Fruit fly (Drosophila melanogaster) whole organism, embryonic: Measurements from ENCODE around the gene Cka.

Source experiments
- BtbVII ChIP-seq: fragments of 200-800 bp; sonication (Bioruptor generic); optimal IDR thresholded peaks from 3 replicates; lab custom pipeline; 2017; ENCODE audit warnings: missing biosample characterization, mild to moderate bottlenecking, missing genetic modification characterization
- C15 ChIP-seq: fragments of 200-800 bp; sonication (Bioruptor generic); IDR thresholded peaks from 3 replicates; pipeline ENCODE4 v1.3.6; 2022; ENCODE audit warnings: missing biosample characterization, missing genetic modification characterization
- CG10543 ChIP-seq: fragments of 200-800 bp; sonication (Bioruptor generic); optimal IDR thresholded peaks from 3 replicates; lab custom pipeline; 2017; ENCODE audit warnings: missing biosample characterization, mild to moderate bottlenecking, missing genetic modification characterization, moderate library complexity
- CG12744 ChIP-seq: fragments of 200-800 bp; sonication (Bioruptor generic); optimal IDR thresholded peaks from 2 replicates; lab custom pipeline; 2016; ENCODE audit warnings: missing biosample characterization, missing genetic modification characterization
- CG13123 ChIP-seq: fragments of 200-800 bp; sonication (Bioruptor generic); optimal IDR thresholded peaks from 2 replicates; lab custom pipeline; 2016; ENCODE audit warnings: missing biosample characterization, missing genetic modification characterization
- CG15073 ChIP-seq: fragments of 200-800 bp; sonication (Bioruptor generic); optimal IDR thresholded peaks from 2 replicates; lab custom pipeline; 2016; ENCODE audit warnings: missing biosample characterization, missing genetic modification characterization
- CG15514 ChIP-seq: fragments of 200-800 bp; sonication (Bioruptor generic); optimal IDR thresholded peaks from 3 replicates; lab custom pipeline; 2017; ENCODE audit warnings: missing biosample characterization, missing genetic modification characterization, mild to moderate bottlenecking, moderate library complexity, missing genetic modification reagents
- CG15601 ChIP-seq: fragments of 200-800 bp; sonication (Bioruptor generic); optimal IDR thresholded peaks from 3 replicates; lab custom pipeline; 2019; ENCODE audit warnings: missing biosample characterization, mild to moderate bottlenecking, missing genetic modification characterization, moderate library complexity
- CG17802 ChIP-seq: fragments of 200-800 bp; sonication (Bioruptor generic); optimal IDR thresholded peaks from 2 replicates; lab custom pipeline; 2018; ENCODE audit warnings: missing biosample characterization, mild to moderate bottlenecking, missing genetic modification characterization, moderate library complexity
- CG17912 ChIP-seq: fragments of 200-800 bp; sonication (Bioruptor generic); optimal IDR thresholded peaks from 2 replicates; lab custom pipeline; 2018; ENCODE audit warnings: missing biosample characterization, mild to moderate bottlenecking, missing genetic modification characterization
- CG18262 ChIP-seq: fragments of 200-800 bp; optimal IDR thresholded peaks from 3 replicates; lab custom pipeline; 2019; ENCODE audit warnings: missing biosample characterization, mild to moderate bottlenecking, missing genetic modification characterization, moderate library complexity
- CG3065 ChIP-seq: fragments of 200-800 bp; sonication (Bioruptor generic); optimal IDR thresholded peaks from 2 replicates; lab custom pipeline; 2016; ENCODE audit warnings: missing biosample characterization, missing genetic modification characterization
- CG31388 ChIP-seq: fragments of 200-800 bp; sonication (Bioruptor generic); optimal IDR thresholded peaks from 2 replicates; lab custom pipeline; 2016; ENCODE audit warnings: missing biosample characterization, missing genetic modification characterization
- CG32532 ChIP-seq: fragments of 200-800 bp; sonication (Bioruptor generic); IDR thresholded peaks from 2 replicates; pipeline ENCODE4 v1.3.6; 2022; ENCODE audit warnings: missing biosample characterization, missing genetic modification characterization
- CG34422 ChIP-seq: fragments of 200-800 bp; sonication (Bioruptor generic); IDR thresholded peaks from 3 replicates; pipeline ENCODE4 v1.3.6; 2022; ENCODE audit warnings: missing biosample characterization, missing genetic modification characterization
- CG3995 ChIP-seq: fragments of 200-800 bp; sonication (Bioruptor generic); optimal IDR thresholded peaks from 3 replicates; lab custom pipeline; 2016; ENCODE audit warnings: missing biosample characterization, missing genetic modification characterization
- CG4707 ChIP-seq: fragments of 200-800 bp; sonication (Bioruptor generic); optimal IDR thresholded peaks from 2 replicates; lab custom pipeline; 2018; ENCODE audit warnings: missing biosample characterization, mild to moderate bottlenecking, missing genetic modification characterization, moderate library complexity
- CG4854 ChIP-seq: fragments of 200-800 bp; sonication (Bioruptor generic); optimal IDR thresholded peaks from 2 replicates; lab custom pipeline; 2016; ENCODE audit warnings: missing biosample characterization, missing genetic modification characterization, inconsistent platforms
- CG6689 ChIP-seq: fragments of 200-800 bp; sonication (Bioruptor generic); IDR thresholded peaks from 2 replicates; pipeline ENCODE4 v1.3.6; 2022; ENCODE audit warnings: missing biosample characterization, missing genetic modification characterization
- CG6765 ChIP-seq: fragments of 200-800 bp; sonication (Bioruptor generic); optimal IDR thresholded peaks from 3 replicates; lab custom pipeline; 2017; ENCODE audit warnings: missing biosample characterization, mild to moderate bottlenecking, missing genetic modification characterization
- CG6854 ChIP-seq: fragments of 200-800 bp; sonication (Bioruptor generic); optimal IDR thresholded peaks from 3 replicates; lab custom pipeline; 2017; ENCODE audit warnings: missing biosample characterization, mild to moderate bottlenecking, missing genetic modification characterization
- CG8089 ChIP-seq: fragments of 200-800 bp; sonication (Bioruptor generic); optimal IDR thresholded peaks from 3 replicates; lab custom pipeline; 2016; ENCODE audit warnings: missing biosample characterization, missing genetic modification characterization
- CG8388 ChIP-seq: fragments of 200-800 bp; sonication (Bioruptor generic); optimal IDR thresholded peaks from 2 replicates; lab custom pipeline; 2019; ENCODE audit warnings: missing biosample characterization, mild to moderate bottlenecking, missing genetic modification characterization, moderate library complexity
- CG9932 ChIP-seq: fragments of 200-800 bp; sonication (Bioruptor generic); IDR thresholded peaks from 2 replicates; pipeline ENCODE4 v1.3.6; 2022; ENCODE audit warnings: missing biosample characterization, missing genetic modification characterization
- Doc2 ChIP-seq: fragments of 200-800 bp; sonication (Bioruptor generic); IDR thresholded peaks from 2 replicates; pipeline ENCODE4 v1.3.6; 2022; ENCODE audit warnings: missing biosample characterization, missing genetic modification characterization
- HLH54F ChIP-seq: fragments of 200-800 bp; sonication (Bioruptor generic); optimal IDR thresholded peaks from 3 replicates; lab custom pipeline; 2016; ENCODE audit warnings: missing biosample characterization, missing genetic modification characterization
- HLHmδ ChIP-seq: fragments of 200-800 bp; sonication (Bioruptor generic); optimal IDR thresholded peaks from 2 replicates; lab custom pipeline; 2018; ENCODE audit warnings: missing biosample characterization, mild to moderate bottlenecking, missing genetic modification characterization, moderate library complexity
- Neu2 ChIP-seq: fragments of 200-800 bp; sonication (Bioruptor generic); optimal IDR thresholded peaks from 3 replicates; lab custom pipeline; 2016; ENCODE audit warnings: missing biosample characterization, missing genetic modification characterization, borderline replicate concordance
- Side ChIP-seq: fragments of 200-800 bp; sonication (Bioruptor generic); optimal IDR thresholded peaks from 2 replicates; lab custom pipeline; 2016; ENCODE audit warnings: missing biosample characterization, missing genetic modification characterization
- Vsx1 ChIP-seq: fragments of 200-800 bp; sonication (Bioruptor generic); optimal IDR thresholded peaks from 2 replicates; lab custom pipeline; 2017; ENCODE audit warnings: missing biosample characterization, mild to moderate bottlenecking, missing genetic modification characterization, missing genetic modification reagents
- Xbp1 ChIP-seq: fragments of 200-800 bp; sonication (Bioruptor generic); optimal IDR thresholded peaks from 3 replicates; lab custom pipeline; 2016; ENCODE audit warnings: missing biosample characterization, mild to moderate bottlenecking, missing genetic modification characterization
- al ChIP-seq: fragments of 200-800 bp; sonication (Bioruptor generic); IDR thresholded peaks from 2 replicates; pipeline ENCODE4 v1.3.6; 2022; ENCODE audit warnings: missing biosample characterization, missing genetic modification characterization
- amos ChIP-seq: fragments of 200-800 bp; sonication (Bioruptor generic); IDR thresholded peaks from 2 replicates; pipeline ENCODE4 v1.3.6; 2022; ENCODE audit warnings: missing biosample characterization, missing genetic modification characterization; ENCODE audit not compliant: partially characterized antibody
- btn ChIP-seq: fragments of 200-800 bp; sonication (Bioruptor generic); optimal IDR thresholded peaks from 2 replicates; lab custom pipeline; 2016; ENCODE audit warnings: missing biosample characterization, missing genetic modification characterization
- disco-r ChIP-seq: fragments of 200-800 bp; sonication (Bioruptor generic); optimal IDR thresholded peaks from 2 replicates; lab custom pipeline; 2016; ENCODE audit warnings: missing biosample characterization, missing genetic modification characterization
- en ChIP-seq: fragments of 200-800 bp; sonication (Bioruptor generic); optimal IDR thresholded peaks from 2 replicates; lab custom pipeline; 2016; ENCODE audit warnings: missing biosample characterization, missing genetic modification characterization
- her ChIP-seq: fragments of 200-800 bp; sonication (Bioruptor generic); optimal IDR thresholded peaks from 2 replicates; lab custom pipeline; 2016; ENCODE audit warnings: missing biosample characterization, missing genetic modification characterization
- klu ChIP-seq: fragments of 200-800 bp; sonication (Bioruptor generic); IDR thresholded peaks from 2 replicates; pipeline ENCODE4 v1.3.6; 2022; ENCODE audit warnings: missing biosample characterization, missing genetic modification characterization
- lmd ChIP-seq: fragments of 200-800 bp; sonication (Bioruptor generic); IDR thresholded peaks from 2 replicates; pipeline ENCODE4 v1.3.6; 2022; ENCODE audit warnings: missing biosample characterization, missing genetic modification characterization
- peb ChIP-seq: fragments of 200-800 bp; sonication (Bioruptor generic); IDR thresholded peaks from 2 replicates; pipeline ENCODE4 v1.3.6; 2022; ENCODE audit warnings: missing biosample characterization, missing genetic modification characterization
- phol ChIP-seq: fragments of 200-800 bp; sonication (Bioruptor generic); optimal IDR thresholded peaks from 3 replicates; lab custom pipeline; 2018; ENCODE audit warnings: missing biosample characterization, mild to moderate bottlenecking, missing genetic modification characterization, moderate library complexity
- prd ChIP-seq, 3 experiments: fragments of >200 bp in 2 of 3; fragments of 200-800 bp in 1 of 3; sonication (Bioruptor generic) in 1 of 3; optimal IDR thresholded peaks in 2 of 3; IDR thresholded peaks in 1 of 3; 2 replicates in 2 of 3; 3 replicates in 1 of 3; pipeline versions ENCODE4 v1.3.6 to Lab custom; 2017 to 2022; ENCODE audit warnings: missing biosample characterization in 1 of 3, missing genetic modification characterization in 1 of 3
- pzg ChIP-seq: fragments of 200-800 bp; sonication (Bioruptor generic); optimal IDR thresholded peaks from 3 replicates; lab custom pipeline; 2018; ENCODE audit warnings: missing biosample characterization, mild to moderate bottlenecking, missing genetic modification characterization, moderate library complexity
- sc ChIP-seq, 3 experiments: fragments of >200 bp in 2 of 3; fragments of 200-800 bp in 1 of 3; sonication (Bioruptor generic) in 1 of 3; optimal IDR thresholded peaks; 2 replicates in 2 of 3; 3 replicates in 1 of 3; lab custom pipeline; 2017; ENCODE audit warnings: mild to moderate bottlenecking in 1 of 3, missing biosample characterization in 1 of 3, missing genetic modification characterization in 1 of 3, missing genetic modification reagents in 1 of 3
- stwl ChIP-seq: fragments of 200-800 bp; sonication (Bioruptor generic); optimal IDR thresholded peaks from 3 replicates; lab custom pipeline; 2018; ENCODE audit warnings: missing biosample characterization, mild to moderate bottlenecking, missing genetic modification characterization, moderate library complexity
- toy ChIP-seq: fragments of 200-800 bp; sonication (Bioruptor generic); IDR thresholded peaks from 2 replicates; pipeline ENCODE4 v1.3.6; 2022; ENCODE audit warnings: missing biosample characterization, missing genetic modification characterization
- trem ChIP-seq: fragments of 200-800 bp; optimal IDR thresholded peaks from 3 replicates; lab custom pipeline; 2019; ENCODE audit warnings: missing biosample characterization, mild to moderate bottlenecking, missing genetic modification characterization, moderate library complexity
- zen2 ChIP-seq: fragments of 200-800 bp; sonication (Bioruptor generic); IDR thresholded peaks from 3 replicates; pipeline ENCODE4 v1.3.6; 2022; ENCODE audit warnings: missing biosample characterization, missing genetic modification characterization; ENCODE audit not compliant: partially characterized antibody
- zfh1 ChIP-seq: fragments of 200-800 bp; sonication (Bioruptor generic); IDR thresholded peaks from 3 replicates; pipeline ENCODE4 v1.3.6; 2022; ENCODE audit warnings: missing biosample characterization, missing genetic modification characterization

The Cka gene

DNA sequence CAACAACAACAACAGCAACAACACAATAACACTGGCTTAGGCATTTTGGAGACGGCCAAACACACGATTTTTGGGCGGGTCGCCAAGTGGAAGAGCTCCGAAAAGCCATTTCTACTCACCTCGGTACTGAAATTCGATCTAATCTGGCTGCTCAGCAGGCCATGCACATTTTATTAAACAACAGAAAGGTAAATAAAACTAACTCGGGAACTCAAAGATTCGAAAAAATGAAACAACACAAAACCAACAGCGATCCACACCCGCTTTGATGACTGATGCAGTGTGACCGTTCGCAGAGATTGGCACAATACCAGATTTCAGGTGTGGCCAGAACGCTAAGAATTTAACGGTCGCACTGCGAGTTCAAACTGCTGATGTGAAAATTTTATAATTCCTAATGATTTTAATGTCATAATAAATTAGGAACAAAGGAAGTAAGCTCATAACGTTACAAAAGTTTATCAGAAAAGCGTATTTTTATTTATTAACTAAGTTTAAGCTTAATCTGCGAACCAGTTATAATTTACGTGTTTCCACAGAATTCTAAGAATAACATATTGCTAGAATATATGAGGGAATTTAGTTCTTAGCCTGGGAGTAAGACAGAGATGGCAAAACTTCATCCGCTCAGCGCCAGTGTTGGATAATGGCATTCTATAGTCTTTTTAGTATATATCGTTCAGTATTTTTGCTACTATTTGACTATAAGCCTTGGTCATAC, 52.3 kb downstream of the Cka start, which contains the start of gene Mcr (continued):
- TF ChIP-seq Doc2 (GFP tag; lab: Robert Waterston, UW) (no peak), Xbp1 (GFP tag; lab: Kevin White, UChicago) (peak; percentile 33), CG3995 (GFP tag; lab: Kevin White, UChicago) (no peak), trem (peak; percentile 48), toy (no peak), disco-r (GFP tag; lab: Kevin White, UChicago) (no peak), CG17912 (no peak), pzg (GFP tag; lab: Kevin White, UChicago) (peak; percentile 70), HLH54F (GFP tag; lab: Kevin White, UChicago) (no peak), CG15073 (GFP tag; lab: Kevin White, UChicago) (no peak), CG31388 (no peak), peb (GFP tag; lab: Robert Waterston, UW) (no peak), CG4854 (GFP tag; lab: Kevin White, UChicago) (peak; percentile 2), zen2 (no peak), CG17802 (tag; lab: Kevin White, UChicago) (no peak), CG15514 (GFP tag; lab: Kevin White, UChicago) (no peak), en (GFP tag; lab: Kevin White, UChicago) (no peak), CG3065 (GFP tag; lab: Kevin White, UChicago) (no peak), CG9932 (GFP tag; lab: Robert Waterston, UW) (peak; percentile 52; the same call in 1 of the 2 replicates), CG6689 (GFP tag; lab: Robert Waterston, UW) (no peak), HLHmδ (peak; percentile 0), lmd (no peak), phol (peak; percentile 50), her (GFP tag; lab: Kevin White, UChicago) (no peak), Vsx1 (no peak), prd (optimal IDR thresholded peaks at IDR 0.05; lab: Kevin White, UChicago) (no peak), prd (GFP tag; IDR thresholded peaks at IDR 0.05; lab: Robert Waterston, UW) (peak; percentile 28; the same call in 1 of the 3 replicates), C15 (GFP tag; lab: Robert Waterston, UW) (no peak), CG18262 (no peak), klu (GFP tag; lab: Robert Waterston, UW) (no peak), CG6854 (GFP tag; lab: Kevin White, UChicago) (no peak), CG32532 (GFP tag; lab: Robert Waterston, UW) (no peak; the same call in 1 of the 2 replicates), CG10543 (GFP tag; lab: Kevin White, UChicago) (no peak), CG4707 (no peak), CG13123 (no peak), BtbVII (GFP tag; lab: Kevin White, UChicago) (no peak), sc (optimal IDR thresholded peaks at IDR 0.05; lab: Kevin White, UChicago) (no peak), sc (GFP tag; optimal IDR thresholded peaks at IDR 0.05; lab: Kevin White, UChicago) (no peak), CG8089 (GFP tag; lab: Kevin White, UChicago) (no peak), Neu2 (peak; percentile 19), CG8388 (GFP tag; lab: Kevin White, UChicago) (no peak), al (GFP tag; lab: Robert Waterston, UW) (no peak), zfh1 (GFP tag; lab: Robert Waterston, UW) (no peak; the same call in 2 of the 3 replicates), amos (GFP tag; lab: Robert Waterston, UW) (peak; percentile 67; the same call in 1 of the 2 replicates), stwl (tag; lab: Kevin White, UChicago) (peak; percentile 64), Side (GFP tag; lab: Kevin White, UChicago) (no peak), CG12744 (GFP tag; lab: Kevin White, UChicago) (no peak), btn (GFP tag; lab: Kevin White, UChicago) (peak; percentile 2), CG34422 (GFP tag; lab: Robert Waterston, UW) (peak; percentile 13; the same call in 1 of the 3 replicates), CG15601 (tag; lab: Kevin White, UChicago) (no peak), CG6765 (GFP tag; lab: Kevin White, UChicago) (no peak)
